Worm (Caenorhabditis elegans) whole organism, late embryonic: ENCODE data around the gene tbc-17.

Source experiments
- ceh-48 ChIP-seq: sonication (generic microtip); optimal IDR thresholded peaks from 2 replicates; lab custom pipeline; 2016; ENCODE audit warnings: missing genetic modification characterization, inconsistent platforms, missing compliant biosample characterization
- odd-2 ChIP-seq: sonication (generic microtip); optimal IDR thresholded peaks from 2 replicates; lab custom pipeline; 2017; ENCODE audit warnings: antibody characterized with exemption, mild to moderate bottlenecking, missing genetic modification characterization, missing compliant biosample characterization
- pha-2 ChIP-seq: sonication (generic microtip); optimal IDR thresholded peaks from 2 replicates; lab custom pipeline; 2017; ENCODE audit warnings: mild to moderate bottlenecking, missing genetic modification characterization, missing compliant biosample characterization
- pha-4 ChIP-seq: fragments of 150-350 bp; optimal IDR thresholded peaks from 2 replicates; lab custom pipeline; 2018; ENCODE audit warnings: missing biosample characterization, missing genetic modification reagents, missing genetic modification characterization
- ztf-16 ChIP-seq: sonication (generic microtip); optimal IDR thresholded peaks from 2 replicates; lab custom pipeline; 2017; ENCODE audit warnings: missing genetic modification characterization, missing compliant biosample characterization

DNA sequence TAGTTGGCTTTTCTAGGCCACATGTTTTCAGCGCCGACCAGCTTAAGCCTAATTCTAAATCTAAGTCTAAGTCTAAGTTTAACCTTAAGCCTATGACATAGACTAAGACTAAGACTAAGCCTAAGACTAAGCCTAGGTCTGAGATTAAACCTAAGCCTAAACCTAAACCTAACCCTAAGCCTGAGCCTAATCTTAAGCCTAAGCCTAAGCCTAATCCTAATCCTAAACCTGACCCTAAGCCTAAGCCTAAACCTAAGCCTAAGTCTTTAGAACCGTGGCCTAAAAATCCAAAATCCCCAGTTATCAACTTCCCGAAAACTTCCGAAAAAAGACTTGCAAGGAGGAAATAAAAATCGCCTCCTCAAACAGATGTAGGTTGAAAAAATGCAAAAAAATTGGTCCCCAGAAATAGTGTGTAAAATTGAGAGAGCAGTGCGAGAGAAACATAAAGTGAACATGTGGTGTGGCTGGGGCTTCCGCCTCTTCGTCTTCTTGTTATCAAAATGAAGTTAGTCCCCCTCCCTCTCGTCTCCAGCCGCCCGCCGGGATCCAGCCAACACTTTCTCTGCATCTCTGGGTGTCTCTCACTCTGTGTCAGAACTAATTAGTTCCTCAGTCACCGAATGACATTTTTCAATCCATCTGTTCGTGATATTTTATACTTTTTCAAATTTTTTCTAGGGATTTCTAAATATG is 34.4 kb upstream of the tbc-17 start:
- no peak for TF ChIP-seq ztf-16 (tag; lab: Kevin White, UChicago)
- TF ChIP-seq odd-2 (tag; lab: Kevin White, UChicago), result no peak
- TF ChIP-seq pha-4, result no peak
- TF ChIP-seq ceh-48 (tag; lab: Kevin White, UChicago), result no peak
- no peak for TF ChIP-seq pha-2
